Worm (Caenorhabditis elegans) whole organism, early embryonic: ENCODE data around the gene dhs-8.
A peak's percentile ranks its signal among the peaks of the same experiment; 100 is the strongest.

Source experiments
- B0310.2 ChIP-seq: sonication (generic microtip); optimal IDR thresholded peaks from 2 replicates; lab custom pipeline; 2016; ENCODE audit warnings: mild to moderate bottlenecking, missing genetic modification characterization, missing compliant biosample characterization
- ama-1 ChIP-seq: fragments of 150-350 bp; optimal IDR thresholded peaks from 2 replicates; lab custom pipeline; 2014
- ceh-13 ChIP-seq: fragments of 200-800 bp; sonication (Bioruptor generic); optimal IDR thresholded peaks from 2 replicates; lab custom pipeline; 2018; ENCODE audit warnings: mild to moderate bottlenecking, missing genetic modification characterization, missing compliant biosample characterization
- ceh-36 ChIP-seq: sonication (generic microtip); optimal IDR thresholded peaks from 2 replicates; lab custom pipeline; 2016; ENCODE audit warnings: missing genetic modification characterization, inconsistent platforms, missing compliant biosample characterization
- flt-1 ChIP-seq: fragments of 200-800 bp; sonication (Bioruptor generic); IDR thresholded peaks from 2 replicates; pipeline ENCODE4 v1.3.6; 2022; ENCODE audit warnings: missing genetic modification characterization, missing compliant biosample characterization
- hmbx-1 ChIP-seq: sonication (generic microtip); optimal IDR thresholded peaks from 2 replicates; lab custom pipeline; 2016; ENCODE audit warnings: mild to moderate bottlenecking, missing genetic modification characterization, missing compliant biosample characterization
- tbx-11 ChIP-seq: fragments of 200-800 bp; sonication (Bioruptor generic); IDR thresholded peaks from 2 replicates; pipeline ENCODE4 v1.3.6; 2022; ENCODE audit warnings: missing genetic modification characterization, missing compliant biosample characterization

ce11 chrII:14474700-14475099, 23.1 kb upstream of the dhs-8 start:
- no peak for TF ChIP-seq B0310.2
- TF ChIP-seq ama-1 (lab: Kevin White, UChicago): no peak
- no peak for TF ChIP-seq tbx-11 (GFP tag; lab: Robert Waterston, UW)
- TF ChIP-seq ceh-13: no peak
- peak; percentile 70 for TF ChIP-seq flt-1 (GFP tag; lab: Robert Waterston, UW)
- peak; percentile 25 for TF ChIP-seq ceh-36 (tag; lab: Kevin White, UChicago)
- TF ChIP-seq hmbx-1 (tag; lab: Kevin White, UChicago): no peak
